Fruit fly (Drosophila melanogaster): ENCODE data around the gene mRpL21.

mRpL21 gene

dm6 chr3L:19254715-19255428, at the start of gene mRpL21, which contains the start of gene rept:
TSS of gene mRpL21 (minus strand) at chr3L:19255061.
TSS of gene rept (plus strand) at chr3L:19255340.
- TF ChIP-seq CG14655 (GFP tag; optimal IDR thresholded peaks at IDR 0.05) (no peak), CG10348 (GFP tag; IDR thresholded peaks at IDR 0.05) (no peak), D1 (tag; optimal IDR thresholded peaks at IDR 0.05) (peak; percentile 24), fd96Ca (GFP tag; IDR thresholded peaks at IDR 0.05) (no peak), CG9948 (tag; optimal IDR thresholded peaks at IDR 0.05) (no peak), Ets98B (GFP tag; IDR thresholded peaks at IDR 0.05) (no peak; the same call in 1 of the 2 replicates), CG12605 (GFP tag; IDR thresholded peaks at IDR 0.05) (no peak), CG15710 (tag; optimal IDR thresholded peaks at IDR 0.05) (peak; percentile 56), CG13204 (GFP tag; optimal IDR thresholded peaks at IDR 0.05) (no peak), CG4496 (GFP tag; IDR thresholded peaks at IDR 0.05) (peak; percentile 55; the same call in 2 of the 3 replicates), Pif1B (GFP tag; optimal IDR thresholded peaks at IDR 0.05) (no peak), gl (tag; optimal IDR thresholded peaks at IDR 0.05) (no peak), CG34367 (tag; optimal IDR thresholded peaks at IDR 0.05) (peak; percentile 20), EcR (GFP tag; optimal IDR thresholded peaks at IDR 0.05) (no peak), Pif1A (GFP tag; optimal IDR thresholded peaks at IDR 0.05) (no peak), CG8301 (tag; optimal IDR thresholded peaks at IDR 0.05) (no peak), CG8159 (tag; optimal IDR thresholded peaks at IDR 0.05) (no peak), rn (GFP tag; IDR thresholded peaks at IDR 0.05) (no peak), CG32121 (GFP tag; IDR thresholded peaks at IDR 0.05) (no peak), Snoo (tag; optimal IDR thresholded peaks at IDR 0.05) (peak; percentile 34), CG17806 (tag; optimal IDR thresholded peaks at IDR 0.05) (peak; percentile 13)

dm6 chr3L:19294613-19295299, 39.9 kb upstream of the mRpL21 start:
- TF ChIP-seq CG34367 (tag; optimal IDR thresholded peaks at IDR 0.05) (no peak), Ets98B (GFP tag; IDR thresholded peaks at IDR 0.05) (peak; percentile 33; the same call in 1 of the 2 replicates), D1 (tag; optimal IDR thresholded peaks at IDR 0.05) (peak; percentile 36), CG32121 (GFP tag; IDR thresholded peaks at IDR 0.05) (peak; percentile 55), CG8301 (tag; optimal IDR thresholded peaks at IDR 0.05) (peak; percentile 55), Pif1B (GFP tag; optimal IDR thresholded peaks at IDR 0.05) (peak; percentile 32), CG17806 (tag; optimal IDR thresholded peaks at IDR 0.05) (no peak)

- TF ChIP-seq D1 (tag; optimal IDR thresholded peaks at IDR 0.05), result no peak
- TF ChIP-seq CG10348 (GFP tag; IDR thresholded peaks at IDR 0.05), result no peak
- no peak for TF ChIP-seq EcR (GFP tag; optimal IDR thresholded peaks at IDR 0.05)
- no peak for TF ChIP-seq fd96Ca (GFP tag; IDR thresholded peaks at IDR 0.05)
- no peak for TF ChIP-seq Ets98B (GFP tag; IDR thresholded peaks at IDR 0.05)
- no peak for TF ChIP-seq Snoo (tag; optimal IDR thresholded peaks at IDR 0.05)
- no peak for TF ChIP-seq Pif1A (GFP tag; optimal IDR thresholded peaks at IDR 0.05)
- no peak for TF ChIP-seq CG13204 (GFP tag; optimal IDR thresholded peaks at IDR 0.05)
Measured at dm6 chr3L:19294235-19294612, 39.4 kb upstream of the mRpL21 start, which contains the start of gene fal. TSS of gene fal (plus strand) at chr3L:19294564.

dm6 chr3L:19293178-19293741, 38.4 kb upstream of the mRpL21 start:
- no peak for TF ChIP-seq Pif1A (GFP tag; optimal IDR thresholded peaks at IDR 0.05)
- peak; percentile 67 for TF ChIP-seq EcR (GFP tag; optimal IDR thresholded peaks at IDR 0.05)
- peak; percentile 10; the same call in 1 of the 3 replicates for TF ChIP-seq fd96Ca (GFP tag; IDR thresholded peaks at IDR 0.05)
- 0 out of 2 replicates have a peak, but pooled peaks have one; percentile 22 for TF ChIP-seq CG12605 (GFP tag; IDR thresholded peaks at IDR 0.05)

dm6 chr3L:19292440-19293175, 37.7 kb upstream of the mRpL21 start, which contains the start of gene Gbs-76A:
TSS of gene Gbs-76A (minus strand) at chr3L:19292766.
- TF ChIP-seq CG12605 (GFP tag; IDR thresholded peaks at IDR 0.05) (peak; percentile 79), CG4496 (GFP tag; IDR thresholded peaks at IDR 0.05) (no peak; the same call in 2 of the 3 replicates), Snoo (tag; optimal IDR thresholded peaks at IDR 0.05) (peak; percentile 80), CG13204 (GFP tag; optimal IDR thresholded peaks at IDR 0.05) (peak; percentile 36), Pif1B (GFP tag; optimal IDR thresholded peaks at IDR 0.05) (peak; percentile 64), CG9948 (tag; optimal IDR thresholded peaks at IDR 0.05) (peak; percentile 95), CG17806 (tag; optimal IDR thresholded peaks at IDR 0.05) (peak; percentile 87), CG8159 (tag; optimal IDR thresholded peaks at IDR 0.05) (peak; percentile 92), CG32121 (GFP tag; IDR thresholded peaks at IDR 0.05) (peak; percentile 91), CG14655 (GFP tag; optimal IDR thresholded peaks at IDR 0.05) (peak; percentile 89), Pif1A (GFP tag; optimal IDR thresholded peaks at IDR 0.05) (peak; percentile 67), gl (tag; optimal IDR thresholded peaks at IDR 0.05) (peak; percentile 70), Ets98B (GFP tag; IDR thresholded peaks at IDR 0.05) (peak; percentile 81), CG15710 (tag; optimal IDR thresholded peaks at IDR 0.05) (peak; percentile 86), rn (GFP tag; IDR thresholded peaks at IDR 0.05) (peak; percentile 86), CG10348 (GFP tag; IDR thresholded peaks at IDR 0.05) (peak; percentile 71; the same call in 1 of the 2 replicates), CG8301 (tag; optimal IDR thresholded peaks at IDR 0.05) (peak; percentile 81), CG34367 (tag; optimal IDR thresholded peaks at IDR 0.05) (peak; percentile 83), EcR (GFP tag; optimal IDR thresholded peaks at IDR 0.05) (no peak), D1 (tag; optimal IDR thresholded peaks at IDR 0.05) (peak; percentile 88), fd96Ca (GFP tag; IDR thresholded peaks at IDR 0.05) (peak; percentile 65; the same call in 1 of the 3 replicates)
